Fruit fly (Drosophila melanogaster): Measurements from ENCODE around the gene CG14294.

dm6 chr3R:18910336-18910735 is 8.3 kb upstream of the CG14294 start:
- no peak for TF ChIP-seq CG8478 (optimal IDR thresholded peaks at IDR 0.05)
- TF ChIP-seq CTCF (optimal IDR thresholded peaks at IDR 0.05), result no peak
